Worm (Caenorhabditis elegans): ENCODE results near the gene slc-25A18.2.

slc-25A18.2 gene

DNA sequence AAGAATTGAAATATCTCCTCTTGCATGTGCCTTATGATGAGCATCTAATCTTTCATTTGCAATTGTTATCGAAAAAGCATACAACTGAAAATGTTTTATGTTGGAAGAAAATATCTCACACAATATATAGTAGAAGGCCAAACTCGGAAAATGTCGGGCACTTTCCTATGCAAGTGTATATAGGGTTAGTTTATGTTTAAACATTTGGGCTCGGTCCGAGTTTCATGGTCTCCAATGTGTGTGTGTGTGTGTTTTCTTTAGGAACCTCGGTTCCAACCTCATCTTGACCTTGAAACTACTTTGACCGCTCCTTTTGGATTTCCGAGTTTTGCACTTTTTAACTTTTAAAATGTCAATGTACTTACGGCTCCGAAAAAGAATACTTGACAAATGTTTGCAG lies 24.5 kb downstream of the slc-25A18.2 start:
- TF ChIP-seq nhr-90 (tag; optimal IDR thresholded peaks at IDR 0.05) (peak; percentile 47), mxl-1 (tag; optimal IDR thresholded peaks at IDR 0.05) (peak; percentile 14), mes-4 (tag; optimal IDR thresholded peaks at IDR 0.05) (peak; percentile 10), F23B12.7 (tag; optimal IDR thresholded peaks at IDR 0.05; ENCODE audit: insufficient read depth) (no peak), rpc-1 (optimal IDR thresholded peaks at IDR 0.05) (peak; percentile 62), rpc-1 (tag; optimal IDR thresholded peaks at IDR 0.05) (peak; percentile 82), B0261.1 (tag; optimal IDR thresholded peaks at IDR 0.05) (peak; percentile 51), rec-8 (tag; optimal IDR thresholded peaks at IDR 0.05) (peak in 1 of 2 experiments; percentile 12), him-1 (tag; optimal IDR thresholded peaks at IDR 0.05) (peak; percentile 46), attf-5 (GFP tag; optimal IDR thresholded peaks at IDR 0.05) (peak; percentile 20), snpc-4 (GFP tag; optimal IDR thresholded peaks at IDR 0.05) (peak; percentile 73), snpc-4 (tag; optimal IDR thresholded peaks at IDR 0.05) (peak in 3 of 4 experiments; percentile 90 to 96 (median 93)), hmg-1.2 (GFP tag; IDR thresholded peaks at IDR 0.05) (peak; percentile 81), lin-26 (GFP tag; IDR thresholded peaks at IDR 0.05) (peak; percentile 91), snpc-3.4 (tag; optimal IDR thresholded peaks at IDR 0.05) (peak; percentile 67), nfyb-1 (GFP tag; IDR thresholded peaks at IDR 0.05) (no peak), F57A8.1 (GFP tag; optimal IDR thresholded peaks at IDR 0.05) (no peak), lag-1 (GFP tag; IDR thresholded peaks at IDR 0.05) (no peak), ZK185.1 (tag; optimal IDR thresholded peaks at IDR 0.05; ENCODE audit: poor library complexity, severe bottlenecking) (peak; percentile 7), hsf-1 (GFP tag; IDR thresholded peaks at IDR 0.05) (no peak), ztf-18 (tag; optimal IDR thresholded peaks at IDR 0.05) (peak; percentile 17), tbx-9 (tag; optimal IDR thresholded peaks at IDR 0.05; ENCODE audit: borderline replicate concordance) (no peak), tlf-1 (GFP tag; optimal IDR thresholded peaks at IDR 0.05) (no peak), tbp1 (GFP tag; optimal IDR thresholded peaks at IDR 0.05) (peak; percentile 83), let-607 (tag; optimal IDR thresholded peaks at IDR 0.05) (no peak), die-1 (tag; optimal IDR thresholded peaks at IDR 0.05) (peak; percentile 68), snpc-1.1 (tag; optimal IDR thresholded peaks at IDR 0.05; ENCODE audit: insufficient read depth) (peak; percentile 91)

ce11 chrIV:7500924-7501323 lies 26.1 kb downstream of the slc-25A18.2 start:
- no peak for TF ChIP-seq sptf-2 (GFP tag; optimal IDR thresholded peaks at IDR 0.05)
- TF ChIP-seq lsy-27 (tag; optimal IDR thresholded peaks at IDR 0.05; ENCODE audit: borderline replicate concordance, insufficient read depth): no peak
- no peak for TF ChIP-seq ztf-28 (GFP tag; IDR thresholded peaks at IDR 0.05)
- TF ChIP-seq lin-54 (GFP tag; optimal IDR thresholded peaks at IDR 0.05): no peak
- no peak for TF ChIP-seq Y53G8AR.9 (GFP tag; conservative IDR thresholded peaks at IDR 0.05)
- no peak for TF ChIP-seq fkh-3 (tag; optimal IDR thresholded peaks at IDR 0.05)
- TF ChIP-seq mxl-1 (tag; optimal IDR thresholded peaks at IDR 0.05): no peak
- TF ChIP-seq unc-130 (GFP tag; optimal IDR thresholded peaks at IDR 0.05): no peak
- no peak for TF ChIP-seq madf-8 (GFP tag; conservative IDR thresholded peaks at IDR 0.05)
- TF ChIP-seq hsf-1 (GFP tag; IDR thresholded peaks at IDR 0.05): no peak
- TF ChIP-seq cebp-2 (GFP tag; IDR thresholded peaks at IDR 0.05): no peak
- TF ChIP-seq chd-7 (tag; optimal IDR thresholded peaks at IDR 0.05): no peak
- no peak for TF ChIP-seq somi-1 (GFP tag; optimal IDR thresholded peaks at IDR 0.05)
- no peak for TF ChIP-seq sea-2 (GFP tag; IDR thresholded peaks at IDR 0.05)
- TF ChIP-seq sdz-38 (tag; optimal IDR thresholded peaks at IDR 0.05): no peak
- TF ChIP-seq aptf-2 (GFP tag; conservative IDR thresholded peaks at IDR 0.05): no peak
- no peak for TF ChIP-seq nfyb-1 (GFP tag; IDR thresholded peaks at IDR 0.05)
- TF ChIP-seq repo-1 (tag; optimal IDR thresholded peaks at IDR 0.05): no peak

Measured in whole organism, young adult.